Worm (Caenorhabditis elegans): ENCODE measurements around the gene sago-1.

Gene sago-1

DNA sequence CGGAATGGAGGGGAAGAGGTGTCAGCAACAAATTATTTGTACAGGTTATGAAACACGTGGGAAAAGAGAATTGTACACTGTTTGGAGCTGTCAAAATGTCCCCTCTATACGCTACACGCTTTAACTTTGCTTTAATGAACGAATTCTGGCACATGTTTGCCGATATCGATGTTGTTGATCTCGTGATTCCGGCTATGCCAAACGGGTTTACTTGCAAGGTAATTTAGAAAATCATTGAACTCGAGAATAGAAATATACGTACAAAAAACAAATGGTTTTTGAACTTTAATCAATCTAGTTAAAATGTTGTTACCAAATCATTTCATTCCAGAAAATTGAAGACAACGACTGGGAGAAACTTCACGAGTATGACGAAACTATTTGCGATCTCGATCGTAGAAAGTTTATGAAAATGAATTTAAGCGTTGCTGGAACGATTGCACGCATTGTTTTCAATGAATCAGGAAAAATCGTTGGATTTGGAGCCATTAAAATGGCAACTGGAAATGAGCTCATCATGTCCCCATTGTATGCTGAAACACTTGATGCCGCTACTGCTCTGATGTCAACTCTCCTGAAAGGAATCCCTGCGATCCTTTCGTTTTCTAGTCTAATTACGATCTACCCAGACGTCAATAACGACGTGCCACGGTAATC, 26.3 kb upstream of the sago-1 start:
- TF ChIP-seq C34F6.9 (tag; optimal IDR thresholded peaks at IDR 0.05) (no peak), nhr-77 (tag; optimal IDR thresholded peaks at IDR 0.05) (no peak), snpc-4 (tag; optimal IDR thresholded peaks at IDR 0.05) (no peak), nhr-10 (tag; optimal IDR thresholded peaks at IDR 0.05) (no peak), R02D3.7 (tag; optimal IDR thresholded peaks at IDR 0.05) (no peak), ama-1 (optimal IDR thresholded peaks at IDR 0.05) (peak; percentile 30), peb-1 (tag; optimal IDR thresholded peaks at IDR 0.05) (no peak), sma-9 (GFP tag; optimal IDR thresholded peaks at IDR 0.05) (peak; percentile 17), sma-9 (tag; optimal IDR thresholded peaks at IDR 0.05) (no peak), gmeb-1 (tag; optimal IDR thresholded peaks at IDR 0.05) (no peak), aly-2 (tag; optimal IDR thresholded peaks at IDR 0.05) (no peak), nhr-21 (tag; optimal IDR thresholded peaks at IDR 0.05) (peak; percentile 37)

DNA sequence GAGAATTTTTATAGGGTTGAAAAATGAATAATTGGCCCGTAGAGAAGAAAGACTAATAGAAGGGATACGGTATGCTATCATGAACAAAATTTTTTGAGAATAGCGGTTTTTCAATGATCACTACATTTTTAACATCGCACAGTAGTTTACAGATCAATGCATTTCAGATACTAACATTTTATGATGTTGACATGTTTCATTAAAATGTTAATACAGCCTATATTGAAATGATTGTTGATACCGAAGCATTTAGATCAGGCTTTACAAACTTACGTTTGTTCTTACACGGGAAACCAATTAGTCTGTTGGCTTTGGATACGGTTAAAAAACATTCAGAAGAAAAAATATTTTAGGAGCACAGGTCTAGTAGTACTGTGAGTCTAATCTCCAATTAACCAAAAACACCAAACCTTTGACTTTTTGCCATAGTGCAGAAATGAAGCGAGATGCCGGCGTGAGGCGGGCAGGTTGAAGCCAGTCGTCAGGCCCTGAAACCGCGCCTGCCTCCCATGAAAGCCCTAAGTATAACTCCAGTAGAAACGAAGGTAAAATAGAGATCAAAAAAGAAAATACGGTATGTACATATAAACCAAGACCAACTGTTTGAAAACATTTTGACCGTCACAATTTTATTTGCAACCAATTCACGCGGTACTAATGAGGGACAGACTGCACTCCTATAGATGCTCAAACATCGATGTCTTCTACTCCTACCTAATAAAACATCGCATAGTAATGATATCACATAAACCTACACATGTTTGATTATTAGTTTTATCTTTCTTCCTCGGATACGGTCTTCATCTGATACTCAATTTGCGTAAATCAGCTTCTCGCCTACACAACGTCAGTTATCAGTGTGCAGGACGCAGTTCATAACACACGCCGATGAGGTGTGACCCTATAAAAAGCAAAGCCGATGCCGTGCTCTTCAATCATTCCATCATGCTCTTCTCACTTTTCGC, 25.2 kb upstream of the sago-1 start, which contains the start of gene fil-2:
Gene fil-2, plus strand, starts transcription at position 915 of the 965 bp plus-strand sequence.
- TF ChIP-seq lin-13 (GFP tag; optimal IDR thresholded peaks at IDR 0.05) = peak; percentile 13
- peak; percentile 43 for TF ChIP-seq nhr-25 (tag; optimal IDR thresholded peaks at IDR 0.05)
- TF ChIP-seq fos-1 (tag; optimal IDR thresholded peaks at IDR 0.05) = peak; percentile 14
- TF ChIP-seq Y55F3AM.14 (GFP tag; optimal IDR thresholded peaks at IDR 0.05) = no peak
- TF ChIP-seq ama-1 (optimal IDR thresholded peaks at IDR 0.05) = peak; percentile 29
- peak; percentile 12 for TF ChIP-seq nhr-21 (tag; optimal IDR thresholded peaks at IDR 0.05)
- peak; percentile 62 for TF ChIP-seq blmp-1 (tag; optimal IDR thresholded peaks at IDR 0.05; ENCODE audit: insufficient read depth)
- TF ChIP-seq crh-2 (tag; optimal IDR thresholded peaks at IDR 0.05) = peak; percentile 32
- peak; percentile 29 for TF ChIP-seq ztf-4 (tag; optimal IDR thresholded peaks at IDR 0.05)
- TF ChIP-seq nhr-237 (tag; optimal IDR thresholded peaks at IDR 0.05) = no peak
- TF ChIP-seq R02D3.7 (tag; optimal IDR thresholded peaks at IDR 0.05) = no peak
- no peak for TF ChIP-seq C34F6.9 (tag; optimal IDR thresholded peaks at IDR 0.05)
- TF ChIP-seq dmd-4 (tag; optimal IDR thresholded peaks at IDR 0.05) = no peak
- TF ChIP-seq sma-9 (GFP tag; optimal IDR thresholded peaks at IDR 0.05) = peak; percentile 44
- no peak for TF ChIP-seq sma-9 (tag; optimal IDR thresholded peaks at IDR 0.05)
- no peak for TF ChIP-seq elt-3 (tag; optimal IDR thresholded peaks at IDR 0.05)
- TF ChIP-seq gmeb-1 (tag; optimal IDR thresholded peaks at IDR 0.05) = peak; percentile 67

DNA sequence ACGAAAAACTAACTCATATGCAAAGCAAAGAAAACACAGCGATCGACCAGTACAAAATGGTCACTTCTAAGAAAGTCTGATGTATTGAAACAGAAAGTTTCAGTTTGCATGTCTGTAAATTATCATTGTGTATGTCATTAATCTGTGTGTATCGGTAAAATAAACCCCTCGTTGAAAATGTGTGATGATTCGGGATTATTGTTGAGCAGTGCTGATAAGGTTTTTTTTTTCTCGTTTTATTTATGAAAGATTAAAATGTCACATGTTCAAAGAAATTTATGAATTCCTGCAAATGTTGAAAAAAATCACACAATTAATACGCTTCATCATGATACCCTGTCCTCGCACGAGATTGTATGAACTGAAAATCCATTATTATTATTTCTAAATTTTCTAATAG, 23.5 kb upstream of the sago-1 start:
- no peak for TF ChIP-seq Y55F3AM.14 (GFP tag; optimal IDR thresholded peaks at IDR 0.05)
- TF ChIP-seq sma-9 (GFP tag; optimal IDR thresholded peaks at IDR 0.05) = peak; percentile 27
- TF ChIP-seq sma-9 (tag; optimal IDR thresholded peaks at IDR 0.05) = no peak

DNA sequence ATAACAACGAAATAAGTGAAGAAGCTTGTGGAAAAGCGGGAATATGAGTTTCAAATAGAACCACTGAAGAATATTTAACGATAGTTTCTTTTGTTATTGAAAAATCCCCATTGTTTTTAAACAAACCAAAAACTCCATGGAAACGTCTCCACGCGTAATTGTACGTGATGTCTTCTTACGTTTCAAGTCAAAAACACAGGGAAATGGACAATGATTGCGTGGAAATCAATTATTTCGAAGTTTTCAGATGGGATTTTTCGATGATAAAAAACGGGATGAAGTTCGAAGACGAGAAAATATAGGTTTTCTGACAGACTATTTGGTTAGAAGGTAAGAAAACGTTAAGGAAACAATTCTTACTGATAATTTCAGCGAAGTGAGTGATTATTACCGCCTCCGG, 22.4 kb upstream of the sago-1 start, which contains the start of the genes K12B6.4 and spe-49:
Gene K12B6.4, minus strand, starts transcription at position 101 of the 400 bp plus-strand sequence.
Gene spe-49, plus strand, starts transcription at position 185 of the 400 bp plus-strand sequence.
- TF ChIP-seq alr-1 (tag; optimal IDR thresholded peaks at IDR 0.05) (no peak), nhr-11 (tag; optimal IDR thresholded peaks at IDR 0.05) (no peak), blmp-1 (tag; optimal IDR thresholded peaks at IDR 0.05; ENCODE audit: insufficient read depth) (no peak), nhr-21 (tag; optimal IDR thresholded peaks at IDR 0.05) (no peak), nhr-25 (tag; optimal IDR thresholded peaks at IDR 0.05) (no peak), sma-3 (GFP tag; optimal IDR thresholded peaks at IDR 0.05) (no peak), peb-1 (tag; optimal IDR thresholded peaks at IDR 0.05) (no peak), skn-1 (tag; optimal IDR thresholded peaks at IDR 0.05) (no peak), ceh-82 (tag; optimal IDR thresholded peaks at IDR 0.05) (no peak), unc-55 (GFP tag; optimal IDR thresholded peaks at IDR 0.05) (no peak), nhr-237 (tag; optimal IDR thresholded peaks at IDR 0.05) (no peak), mbf-1 (tag; optimal IDR thresholded peaks at IDR 0.05) (no peak), lin-11 (tag; optimal IDR thresholded peaks at IDR 0.05) (no peak), Y55F3AM.14 (GFP tag; optimal IDR thresholded peaks at IDR 0.05) (no peak), ztf-11 (tag; optimal IDR thresholded peaks at IDR 0.05) (no peak), ztf-4 (tag; optimal IDR thresholded peaks at IDR 0.05) (no peak), ZK546.5 (tag; optimal IDR thresholded peaks at IDR 0.05) (no peak), elt-1 (tag; optimal IDR thresholded peaks at IDR 0.05) (no peak), lin-39 (tag; optimal IDR thresholded peaks at IDR 0.05) (no peak), unc-39 (tag; optimal IDR thresholded peaks at IDR 0.05) (no peak)

Measured in whole organism, L2 larva.